Worm (Caenorhabditis elegans): ENCODE measurements around the gene fbxb-75.

ce11 chrIV:4397111-4397510, 43.9 kb downstream of the fbxb-75 start:
- TF ChIP-seq hmg-4 (GFP tag; optimal IDR thresholded peaks at IDR 0.05): no peak
- TF ChIP-seq F13C5.2 (tag; optimal IDR thresholded peaks at IDR 0.05): no peak
- TF ChIP-seq ama-1 (optimal IDR thresholded peaks at IDR 0.05): no peak
- no peak for TF ChIP-seq ets-7 (tag; optimal IDR thresholded peaks at IDR 0.05)
- TF ChIP-seq B0310.2 (tag; optimal IDR thresholded peaks at IDR 0.05): no peak
- TF ChIP-seq ceh-13 (GFP tag; optimal IDR thresholded peaks at IDR 0.05): no peak
- TF ChIP-seq hmbx-1 (tag; optimal IDR thresholded peaks at IDR 0.05): no peak

Data from whole organism, early embryonic.